Worm (Caenorhabditis elegans) whole organism, L3 larva: Measurements from ENCODE around the gene cutl-15.

Experiments
- fkh-2 ChIP-seq: fragments of 150-350 bp; optimal IDR thresholded peaks from 2 replicates; lab custom pipeline; 2014; ENCODE audit warnings: missing biosample characterization, missing genetic modification reagents, missing genetic modification characterization
- pha-4 ChIP-seq: fragments of 150-350 bp; optimal IDR thresholded peaks from 2 replicates; lab custom pipeline; 2014; ENCODE audit warnings: missing biosample characterization, missing genetic modification reagents, missing genetic modification characterization
- pqm-1 ChIP-seq: fragments of 150-350 bp; optimal IDR thresholded peaks from 2 replicates; lab custom pipeline; 2017; ENCODE audit warnings: missing biosample characterization, missing genetic modification characterization, inconsistent platforms

ce11 chrII:8899357-8899748 lies 48.1 kb downstream of the cutl-15 start:
- no peak for TF ChIP-seq fkh-2
- no peak for TF ChIP-seq pqm-1
- no peak for TF ChIP-seq pha-4 (tag; lab: Kevin White, UChicago)
